Worm (Caenorhabditis elegans): Measurements from ENCODE around the gene F47D12.9.

The F47D12.9 gene

DNA sequence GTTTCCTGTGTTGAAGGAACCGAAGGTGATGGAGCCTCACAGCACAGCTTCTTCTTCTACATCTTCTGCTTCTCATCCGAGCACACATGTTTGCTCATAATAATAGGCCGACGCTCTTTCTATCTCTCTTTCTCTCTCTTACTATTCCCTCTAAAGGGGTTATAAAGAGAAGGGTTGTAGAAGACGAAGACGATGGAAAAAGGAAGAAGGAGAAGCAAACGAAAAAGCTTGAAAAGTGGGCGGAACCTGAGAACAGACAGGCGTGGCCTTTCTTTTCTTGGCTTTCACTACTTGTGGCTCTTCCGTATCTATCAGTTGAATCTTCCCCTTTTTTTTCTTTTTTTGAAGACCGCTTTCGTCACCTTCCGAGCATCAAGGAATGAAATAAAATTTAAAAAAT lies 4.7 kb upstream of the F47D12.9 start:
- TF ChIP-seq snpc-3.4 (tag; optimal IDR thresholded peaks at IDR 0.05) (no peak), sdz-38 (tag; optimal IDR thresholded peaks at IDR 0.05) (no peak), nfya-2 (GFP tag; IDR thresholded peaks at IDR 0.05) (no peak), dox-1 (GFP tag; IDR thresholded peaks at IDR 0.05) (no peak), F23B12.7 (tag; optimal IDR thresholded peaks at IDR 0.05; ENCODE audit: insufficient read depth) (no peak), ZK185.1 (tag; optimal IDR thresholded peaks at IDR 0.05; ENCODE audit: poor library complexity, severe bottlenecking) (no peak)

DNA sequence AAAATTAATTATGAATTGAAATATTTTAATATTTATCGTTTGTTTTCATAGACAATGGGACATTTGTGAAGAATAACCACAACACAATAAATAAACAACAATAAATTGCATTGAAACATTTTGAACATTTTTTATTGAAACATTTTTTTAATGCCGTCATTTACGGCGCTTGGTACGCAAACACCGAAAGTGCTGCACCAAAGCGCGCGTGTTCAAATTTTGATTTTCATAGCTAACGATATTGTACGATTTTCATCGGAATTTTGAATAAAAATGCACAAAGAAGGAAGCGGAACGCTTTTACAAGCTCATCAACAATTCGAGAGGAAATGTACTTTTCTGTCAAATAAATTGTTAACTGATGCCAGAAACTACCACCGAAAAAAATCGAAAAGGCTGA lies 607 bp upstream of the F47D12.9 start:
- TF ChIP-seq lin-54 (GFP tag; optimal IDR thresholded peaks at IDR 0.05) (peak; percentile 16), dpl-1 (GFP tag; optimal IDR thresholded peaks at IDR 0.05) (peak; percentile 2), B0035.1 (tag; optimal IDR thresholded peaks at IDR 0.05) (no peak)

DNA sequence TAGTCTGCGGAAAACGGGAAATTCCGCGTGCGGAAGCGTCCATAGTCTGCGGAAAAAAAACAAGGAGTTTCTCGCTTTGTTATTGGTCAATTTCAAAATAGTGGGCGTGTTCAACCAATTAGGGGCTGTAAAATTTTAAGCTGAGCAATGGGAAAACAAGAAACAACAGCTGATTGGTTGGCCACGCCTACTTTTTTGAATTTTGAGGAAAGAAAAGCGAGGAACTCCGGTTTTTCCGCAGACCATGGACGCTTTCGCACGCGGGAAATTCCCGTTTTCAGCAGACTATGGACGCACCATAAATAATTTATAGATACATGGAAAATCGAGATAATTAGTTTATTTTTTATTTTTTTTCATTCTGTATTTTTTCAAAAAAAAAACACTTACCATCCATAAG lies 1.5 kb downstream of the F47D12.9 start:
- peak; percentile 76 for TF ChIP-seq nfyb-1 (GFP tag; IDR thresholded peaks at IDR 0.05)

DNA sequence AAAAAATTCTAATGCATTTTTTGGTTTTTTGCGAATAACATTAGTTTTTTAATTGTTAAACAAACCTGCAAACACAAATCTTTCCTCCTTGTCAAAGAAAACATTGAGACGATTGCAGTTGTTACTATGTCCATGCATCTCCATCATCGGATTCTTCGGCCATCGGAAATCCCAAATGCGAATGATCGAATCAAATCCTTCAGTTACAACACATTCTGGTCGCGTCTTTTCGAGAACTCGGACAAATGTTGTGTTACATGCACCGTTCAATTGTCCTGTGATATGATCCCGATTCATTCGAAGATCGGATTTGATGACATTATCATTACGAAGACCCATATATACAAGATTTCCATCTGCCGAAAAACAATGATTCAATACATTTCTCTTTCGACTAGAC lies 2.9 kb downstream of the F47D12.9 start:
- TF ChIP-seq lir-1 (GFP tag; conservative IDR thresholded peaks at IDR 0.05) (no peak), unc-62 (GFP tag; optimal IDR thresholded peaks at IDR 0.05) (no peak), ceh-79 (tag; optimal IDR thresholded peaks at IDR 0.05) (no peak), snpc-4 (GFP tag; optimal IDR thresholded peaks at IDR 0.05) (no peak), snpc-4 (tag; optimal IDR thresholded peaks at IDR 0.05) (no peak), lsy-27 (tag; optimal IDR thresholded peaks at IDR 0.05; ENCODE audit: borderline replicate concordance, insufficient read depth) (no peak), F10E7.11 (tag; optimal IDR thresholded peaks at IDR 0.05) (no peak), F55B11.4 (tag; optimal IDR thresholded peaks at IDR 0.05; ENCODE audit: borderline replicate concordance, insufficient read depth) (no peak), ceh-100 (GFP tag; IDR thresholded peaks at IDR 0.05) (no peak), B0261.1 (tag; optimal IDR thresholded peaks at IDR 0.05) (no peak), ceh-58 (GFP tag; IDR thresholded peaks at IDR 0.05) (no peak), tbp1 (GFP tag; optimal IDR thresholded peaks at IDR 0.05) (no peak), ZK185.1 (tag; optimal IDR thresholded peaks at IDR 0.05; ENCODE audit: poor library complexity, severe bottlenecking) (no peak), mxl-1 (tag; optimal IDR thresholded peaks at IDR 0.05) (no peak), hmg-1.2 (GFP tag; IDR thresholded peaks at IDR 0.05) (no peak), mes-4 (tag; optimal IDR thresholded peaks at IDR 0.05) (no peak)

DNA sequence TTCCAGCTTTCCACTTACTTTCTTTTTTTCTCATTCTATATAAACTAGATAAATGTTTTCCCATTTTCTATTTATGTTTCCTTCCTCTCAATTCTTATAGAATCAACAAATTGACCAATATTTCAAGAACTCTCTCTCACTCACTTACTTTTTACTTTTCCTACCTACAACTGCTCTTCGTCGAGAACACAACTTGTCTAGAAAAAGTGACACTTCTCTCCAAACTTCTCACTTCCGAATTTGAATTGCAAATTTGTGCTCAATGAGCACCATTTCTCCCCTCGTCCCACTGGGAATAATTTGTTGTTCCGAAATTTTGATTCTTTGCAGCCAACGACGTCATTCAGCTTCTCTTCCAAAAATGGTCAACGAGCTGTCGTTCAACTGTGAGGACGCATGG lies 5.0 kb downstream of the F47D12.9 start, which contains the start of gene F47D12.3:
F47D12.3 (plus strand) TSS at position 331 of the 400 bp plus-strand sequence.
- TF ChIP-seq unc-62 (GFP tag; optimal IDR thresholded peaks at IDR 0.05) (no peak), madf-10 (tag; optimal IDR thresholded peaks at IDR 0.05) (no peak), ztf-6 (GFP tag; IDR thresholded peaks at IDR 0.05) (no peak), sptf-2 (GFP tag; optimal IDR thresholded peaks at IDR 0.05) (no peak), snpc-1.1 (tag; optimal IDR thresholded peaks at IDR 0.05; ENCODE audit: insufficient read depth) (no peak)

DNA sequence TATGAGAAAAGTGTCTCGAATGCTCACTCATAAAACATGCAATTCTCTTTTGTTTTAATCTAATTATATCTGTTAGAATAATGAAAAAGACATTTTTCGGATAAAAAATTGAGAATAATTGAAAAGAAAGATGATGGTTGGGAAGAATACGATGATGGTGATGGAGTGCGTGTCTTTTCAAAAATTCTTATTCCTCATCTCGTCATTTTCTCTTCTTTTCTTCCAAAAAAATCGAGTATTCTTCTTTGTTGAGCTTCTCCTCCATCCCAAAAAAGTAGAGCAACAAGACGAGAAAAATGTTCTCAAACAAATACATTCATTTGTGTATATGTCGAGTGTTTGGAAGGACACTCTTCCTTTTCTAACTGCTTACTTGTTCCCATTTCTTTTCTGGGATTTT lies 5.6 kb downstream of the F47D12.9 start:
- TF ChIP-seq attf-6 (GFP tag; IDR thresholded peaks at IDR 0.05) (no peak), fkh-3 (tag; optimal IDR thresholded peaks at IDR 0.05) (no peak), cebp-1 (GFP tag; IDR thresholded peaks at IDR 0.05) (no peak), cebp-1 (tag; optimal IDR thresholded peaks at IDR 0.05) (no peak), pha-4 (tag; optimal IDR thresholded peaks at IDR 0.05) (no peak), ztf-18 (tag; optimal IDR thresholded peaks at IDR 0.05) (no peak)
